Worm (Caenorhabditis elegans) whole organism, L3 larva: ENCODE measurements around the gene C38C3.6.

Experiments used
- ZK546.5 ChIP-seq: sonication (generic microtip); optimal IDR thresholded peaks from 2 replicates; lab custom pipeline; 2017; ENCODE audit warnings: missing biosample characterization, missing genetic modification characterization
- ama-1 ChIP-seq: fragments of 150-350 bp; optimal IDR thresholded peaks from 2 replicates; lab custom pipeline; 2018
- fkh-10 ChIP-seq: sonication (generic microtip); optimal IDR thresholded peaks from 2 replicates; lab custom pipeline; 2017; ENCODE audit warnings: missing biosample characterization, missing genetic modification reagents, missing genetic modification characterization
- mdl-1 ChIP-seq: fragments of 150-350 bp; optimal IDR thresholded peaks from 2 replicates; lab custom pipeline; 2014; ENCODE audit warnings: missing biosample characterization, missing genetic modification characterization
- nhr-12 ChIP-seq: fragments of 150-350 bp; optimal IDR thresholded peaks from 2 replicates; lab custom pipeline; 2014; ENCODE audit warnings: missing biosample characterization, missing genetic modification characterization
- nhr-28 ChIP-seq: fragments of 150-350 bp; optimal IDR thresholded peaks from 2 replicates; lab custom pipeline; 2014; ENCODE audit warnings: missing biosample characterization, missing genetic modification characterization
- nhr-77 ChIP-seq: fragments of 150-350 bp; optimal IDR thresholded peaks from 2 replicates; lab custom pipeline; 2014; ENCODE audit warnings: missing biosample characterization, missing genetic modification characterization
- skn-1 ChIP-seq: fragments of 150-350 bp; optimal IDR thresholded peaks from 2 replicates; lab custom pipeline; 2014; ENCODE audit warnings: missing biosample characterization, missing genetic modification characterization
- unc-62 ChIP-seq: fragments of 150-350 bp; sonication (generic microtip); optimal IDR thresholded peaks from 4 replicates; lab custom pipeline; 2014; ENCODE audit warnings: missing biosample characterization, missing genetic modification reagents, missing genetic modification characterization
- zag-1 ChIP-seq: fragments of 150-350 bp; optimal IDR thresholded peaks from 2 replicates; lab custom pipeline; 2014; ENCODE audit warnings: missing biosample characterization, missing genetic modification characterization
- ztf-11 ChIP-seq: fragments of 150-350 bp; optimal IDR thresholded peaks from 2 replicates; lab custom pipeline; 2014; ENCODE audit warnings: missing biosample characterization, missing genetic modification characterization

DNA sequence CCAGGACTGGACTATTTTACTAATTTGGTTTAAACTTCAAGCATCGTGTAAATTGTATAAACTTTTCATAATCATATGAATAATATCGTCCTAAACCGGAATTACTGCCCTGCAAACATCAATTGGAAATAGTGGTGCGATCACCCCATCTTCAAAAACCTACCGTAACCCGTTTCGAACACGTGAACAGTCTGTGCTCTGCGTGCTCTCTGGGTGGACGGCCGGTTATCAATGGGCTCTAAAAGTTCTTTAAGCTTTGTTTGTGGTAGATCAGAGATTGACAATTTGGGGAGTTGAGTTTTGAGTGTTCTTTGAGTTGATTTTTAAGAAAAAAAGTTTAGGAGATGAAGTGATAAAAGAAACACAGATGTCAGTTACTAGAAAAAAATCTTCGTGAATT, 34.8 kb downstream of the C38C3.6 start:
- TF ChIP-seq unc-62 (GFP tag; lab: Kevin White, UChicago) = no peak
- no peak for TF ChIP-seq ztf-11 (tag; lab: Kevin White, UChicago)
- TF ChIP-seq nhr-12 = no peak
- TF ChIP-seq zag-1 (tag; lab: Kevin White, UChicago) = no peak
- no peak for TF ChIP-seq ama-1
- TF ChIP-seq mdl-1 (tag; lab: Kevin White, UChicago) = no peak
- TF ChIP-seq skn-1 (tag; lab: Kevin White, UChicago) = no peak
- no peak for TF ChIP-seq nhr-77 (tag; lab: Kevin White, UChicago)
- TF ChIP-seq ZK546.5 = no peak
- TF ChIP-seq nhr-28 (tag; lab: Kevin White, UChicago) = no peak
- TF ChIP-seq fkh-10 (GFP tag; lab: Kevin White, UChicago) = no peak
